Worm (Caenorhabditis elegans) whole organism, midembryonic: ENCODE measurements around the gene B0496.11.
"Not testable (repeated sequence)": the region's sequence is repeated elsewhere in the genome, so short reads cannot be mapped to it uniquely, and the experiment has no call there.

Experiments used
- T22C8.4 ChIP-seq: fragments of 200-800 bp; sonication (Bioruptor generic); IDR thresholded peaks from 2 replicates; pipeline ENCODE4 v1.3.6; 2022; ENCODE audit warnings: missing genetic modification characterization, missing compliant biosample characterization
- flt-1 ChIP-seq: fragments of 200-800 bp; sonication (Bioruptor generic); IDR thresholded peaks from 2 replicates; pipeline ENCODE4 v1.3.6; 2022; ENCODE audit warnings: missing genetic modification characterization, missing compliant biosample characterization
- ref-1 ChIP-seq: fragments of 200-800 bp; sonication (Bioruptor generic); conservative IDR thresholded peaks from 2 replicates; pipeline ENCODE4 v1.3.6; 2022; ENCODE audit warnings: missing genetic modification reagents, missing genetic modification characterization, missing compliant biosample characterization
- ztf-23 ChIP-seq: fragments of 200-800 bp; sonication (Bioruptor generic); IDR thresholded peaks from 2 replicates; pipeline ENCODE4 v1.3.6; 2022; ENCODE audit warnings: missing genetic modification reagents, missing genetic modification characterization, missing compliant biosample characterization

DNA sequence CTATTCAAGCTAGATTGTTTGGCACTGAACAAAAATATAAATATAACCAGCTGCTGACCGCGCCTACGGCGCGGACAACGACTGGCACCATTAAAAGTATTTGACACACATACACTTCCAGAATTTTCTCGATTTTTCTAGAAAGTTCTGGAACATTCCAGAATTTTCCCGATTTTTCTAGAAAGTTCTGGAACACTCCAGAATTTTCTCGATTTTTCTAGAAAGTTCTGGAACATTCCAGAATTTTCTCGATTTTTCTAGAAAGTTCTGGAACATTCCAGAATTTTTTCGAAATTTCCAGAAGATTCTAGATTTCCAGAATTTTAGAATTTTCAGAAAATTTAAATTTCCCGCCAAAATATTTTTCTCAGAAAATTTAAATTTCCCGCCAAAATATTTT, 7.2 kb upstream of the B0496.11 start:
- TF ChIP-seq T22C8.4 (GFP tag; lab: Robert Waterston, UW); ztf-23 (GFP tag; lab: Robert Waterston, UW); ref-1: not testable (repeated sequence)
- 0 out of 2 replicates have a peak, but pooled peaks have one; percentile 37 for TF ChIP-seq flt-1
